Worm (Caenorhabditis elegans): ENCODE results near the gene Y40H7A.11.

DNA sequence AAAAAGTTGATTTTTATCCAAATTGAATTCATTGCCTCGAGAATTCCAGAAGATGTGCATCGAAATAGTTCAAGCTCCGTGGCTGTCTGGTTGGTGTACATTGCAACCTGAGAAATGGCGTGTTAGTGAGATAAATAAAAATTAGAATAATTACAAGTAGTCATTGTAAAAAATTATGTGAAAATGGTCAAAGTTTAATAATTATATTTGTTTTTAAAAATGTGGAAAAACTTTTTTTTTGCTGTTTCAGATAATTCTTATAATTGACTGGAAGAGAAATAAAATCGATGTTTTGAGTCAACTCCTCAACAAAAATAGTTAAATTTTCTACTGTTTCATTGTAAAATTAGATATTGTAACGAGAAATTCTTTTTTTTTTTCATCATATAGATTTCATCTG is 17.2 kb downstream of the Y40H7A.11 start, which contains the start of gene sra-30:
- TF ChIP-seq dao-5 (tag; optimal IDR thresholded peaks at IDR 0.05) (no peak), W03F9.2 (tag; optimal IDR thresholded peaks at IDR 0.05) (no peak), him-1 (tag; optimal IDR thresholded peaks at IDR 0.05) (no peak)
